Fruit fly (Drosophila melanogaster) whole organism, embryonic: ENCODE data around the gene CG43338.

Experiments used
- Asciz ChIP-seq: fragments of 200-800 bp; sonication (Bioruptor generic); optimal IDR thresholded peaks from 2 replicates; lab custom pipeline; 2017; ENCODE audit warnings: missing biosample characterization, mild to moderate bottlenecking, missing genetic modification characterization, missing genetic modification reagents
- Atf6 ChIP-seq: fragments of 200-800 bp; sonication (Bioruptor generic); IDR thresholded peaks from 2 replicates; pipeline ENCODE4 v1.3.6; 2022; ENCODE audit warnings: missing biosample characterization, missing genetic modification characterization
- B-H1 ChIP-seq: fragments of 200-800 bp; sonication (Bioruptor generic); IDR thresholded peaks from 3 replicates; pipeline ENCODE4 v1.3.6; 2022; ENCODE audit warnings: missing biosample characterization, missing genetic modification characterization
- CG10147 ChIP-seq: fragments of 200-800 bp; sonication (Bioruptor generic); optimal IDR thresholded peaks from 2 replicates; lab custom pipeline; 2019; ENCODE audit warnings: missing biosample characterization, mild to moderate bottlenecking, missing genetic modification characterization, moderate library complexity
- CG11696 ChIP-seq: fragments of 200-800 bp; sonication (Bioruptor generic); IDR thresholded peaks from 2 replicates; pipeline ENCODE4 v1.3.6; 2022; ENCODE audit warnings: missing biosample characterization, missing genetic modification characterization
- CG12104 ChIP-seq: fragments of 200-800 bp; sonication (Bioruptor generic); optimal IDR thresholded peaks from 3 replicates; lab custom pipeline; 2016; ENCODE audit warnings: missing biosample characterization, missing genetic modification characterization
- CG1233 ChIP-seq: fragments of 200-800 bp; sonication (Bioruptor generic); optimal IDR thresholded peaks from 4 replicates; lab custom pipeline; 2018; ENCODE audit warnings: missing biosample characterization, mild to moderate bottlenecking, missing genetic modification characterization
- CG15696 ChIP-seq: fragments of 200-800 bp; sonication (Bioruptor generic); optimal IDR thresholded peaks from 2 replicates; lab custom pipeline; 2019; ENCODE audit warnings: missing biosample characterization, mild to moderate bottlenecking, missing genetic modification characterization, moderate library complexity
- CG2120 ChIP-seq: fragments of 200-800 bp; sonication (Bioruptor generic); optimal IDR thresholded peaks from 3 replicates; lab custom pipeline; 2016; ENCODE audit warnings: missing biosample characterization, missing genetic modification characterization
- CG2129 ChIP-seq: fragments of 200-800 bp; sonication (Bioruptor generic); IDR thresholded peaks from 2 replicates; pipeline ENCODE4 v1.3.6; 2022; ENCODE audit warnings: missing biosample characterization, missing genetic modification characterization; ENCODE audit not compliant: partially characterized antibody
- CG2678 ChIP-seq: fragments of 200-800 bp; sonication (Bioruptor generic); optimal IDR thresholded peaks from 3 replicates; lab custom pipeline; 2019; ENCODE audit warnings: missing biosample characterization, mild to moderate bottlenecking, missing genetic modification characterization, moderate library complexity
- CG31224 ChIP-seq: fragments of 200-800 bp; sonication (Bioruptor generic); IDR thresholded peaks from 2 replicates; pipeline ENCODE4 v1.3.6; 2022; ENCODE audit warnings: missing biosample characterization, missing genetic modification characterization
- CG33557 ChIP-seq: fragments of 200-800 bp; sonication (Bioruptor generic); optimal IDR thresholded peaks from 2 replicates; lab custom pipeline; 2019; ENCODE audit warnings: missing biosample characterization, mild to moderate bottlenecking, missing genetic modification characterization, moderate library complexity
- CG4707 ChIP-seq: fragments of 200-800 bp; sonication (Bioruptor generic); optimal IDR thresholded peaks from 2 replicates; lab custom pipeline; 2018; ENCODE audit warnings: missing biosample characterization, mild to moderate bottlenecking, missing genetic modification characterization, moderate library complexity
- CG4730 ChIP-seq: fragments of 200-800 bp; sonication (Bioruptor generic); IDR thresholded peaks from 2 replicates; pipeline ENCODE4 v1.3.6; 2022; ENCODE audit warnings: missing biosample characterization, missing genetic modification characterization
- CG8290 ChIP-seq, 3 experiments: fragments of 200-800 bp; sonication (Bioruptor generic); optimal IDR thresholded peaks; 2 replicates each; lab custom pipeline; 2016 to 2019; ENCODE audit warnings: missing biosample characterization in 3 of 3, missing genetic modification characterization in 3 of 3, mild to moderate bottlenecking in 2 of 3, moderate library complexity in 1 of 3
- CG8359 ChIP-seq: fragments of 200-800 bp; sonication (Bioruptor generic); optimal IDR thresholded peaks from 2 replicates; lab custom pipeline; 2017; ENCODE audit warnings: missing biosample characterization, mild to moderate bottlenecking, missing genetic modification characterization, borderline replicate concordance
- CG8944 ChIP-seq: fragments of 200-800 bp; sonication (Bioruptor generic); optimal IDR thresholded peaks from 3 replicates; lab custom pipeline; 2016; ENCODE audit warnings: missing biosample characterization, missing genetic modification characterization
- Deaf1 ChIP-seq: fragments of 200-800 bp; optimal IDR thresholded peaks from 3 replicates; lab custom pipeline; 2019; ENCODE audit warnings: missing biosample characterization, mild to moderate bottlenecking, missing genetic modification characterization, moderate library complexity
- Dip3 ChIP-seq: fragments of 200-800 bp; sonication (Bioruptor generic); optimal IDR thresholded peaks from 3 replicates; lab custom pipeline; 2016; ENCODE audit warnings: missing biosample characterization, missing genetic modification characterization
- Dp ChIP-seq: fragments of 200-800 bp; sonication (Bioruptor generic); optimal IDR thresholded peaks from 2 replicates; lab custom pipeline; 2018; ENCODE audit warnings: missing biosample characterization, mild to moderate bottlenecking, missing genetic modification characterization, moderate library complexity
- Dref ChIP-seq: fragments of 200-800 bp; sonication (Bioruptor generic); IDR thresholded peaks from 2 replicates; pipeline ENCODE4 v1.3.6; 2022; ENCODE audit warnings: missing biosample characterization, missing genetic modification characterization
- Elba2 ChIP-seq: fragments of 200-800 bp; sonication (Bioruptor generic); optimal IDR thresholded peaks from 3 replicates; lab custom pipeline; 2016; ENCODE audit warnings: missing biosample characterization, missing genetic modification characterization
- NC2α ChIP-seq: fragments of 200-800 bp; sonication (Bioruptor generic); optimal IDR thresholded peaks from 2 replicates; lab custom pipeline; 2016; ENCODE audit warnings: missing biosample characterization, missing genetic modification characterization
- Pdp1 ChIP-seq, 2 experiments: fragments of 200-800 bp; sonication (Bioruptor generic); optimal IDR thresholded peaks; 3 replicates each; lab custom pipeline; 2016; ENCODE audit warnings: missing biosample characterization in 2 of 2, missing genetic modification characterization in 2 of 2, mild to moderate bottlenecking in 1 of 2, moderate library complexity in 1 of 2
- Rfx ChIP-seq: fragments of 200-800 bp; sonication (Bioruptor generic); IDR thresholded peaks from 2 replicates; pipeline ENCODE4 v1.3.6; 2022; ENCODE audit warnings: missing biosample characterization, missing genetic modification characterization
- ato ChIP-seq: fragments of 200-800 bp; sonication (Bioruptor generic); IDR thresholded peaks from 2 replicates; pipeline ENCODE4 v1.3.6; 2022; ENCODE audit warnings: missing biosample characterization, missing genetic modification characterization; ENCODE audit not compliant: partially characterized antibody
- br ChIP-seq: fragments of >200 bp; optimal IDR thresholded peaks from 2 replicates; lab custom pipeline; 2017
- chinmo ChIP-seq: fragments of 200-800 bp; sonication (Bioruptor generic); IDR thresholded peaks from 4 replicates; pipeline ENCODE4 v1.3.6; 2022; ENCODE audit warnings: missing biosample characterization, missing genetic modification characterization; ENCODE audit not compliant: partially characterized antibody
- crc ChIP-seq: fragments of 200-800 bp; sonication (Bioruptor generic); optimal IDR thresholded peaks from 2 replicates; lab custom pipeline; 2016; ENCODE audit warnings: missing biosample characterization, missing genetic modification characterization
- da ChIP-seq: fragments of 200-800 bp; sonication (Bioruptor generic); optimal IDR thresholded peaks from 2 replicates; lab custom pipeline; 2016; ENCODE audit warnings: missing biosample characterization, missing genetic modification characterization
- dm ChIP-seq: fragments of 200-800 bp; sonication (Bioruptor generic); optimal IDR thresholded peaks from 3 replicates; lab custom pipeline; 2016; ENCODE audit warnings: missing biosample characterization, missing genetic modification characterization
- dmrt99B ChIP-seq: fragments of 200-800 bp; sonication (Bioruptor generic); optimal IDR thresholded peaks from 2 replicates; lab custom pipeline; 2018; ENCODE audit warnings: missing biosample characterization, mild to moderate bottlenecking, missing genetic modification characterization, moderate library complexity
- esg ChIP-seq: fragments of 200-800 bp; sonication (Bioruptor generic); conservative IDR thresholded peaks from 2 replicates; pipeline ENCODE4 v1.3.6; 2022; ENCODE audit warnings: missing biosample characterization, missing genetic modification characterization
- fd102C ChIP-seq: fragments of 200-800 bp; sonication (Bioruptor generic); optimal IDR thresholded peaks from 2 replicates; lab custom pipeline; 2018; ENCODE audit warnings: missing biosample characterization, mild to moderate bottlenecking, missing genetic modification characterization, moderate library complexity
- gt ChIP-seq: fragments of 200-800 bp; sonication (Bioruptor generic); IDR thresholded peaks from 2 replicates; pipeline ENCODE4 v1.3.6; 2022; ENCODE audit warnings: missing biosample characterization, missing genetic modification characterization
- jigr1 ChIP-seq: fragments of 200-800 bp; sonication (Bioruptor generic); IDR thresholded peaks from 3 replicates; pipeline ENCODE4 v1.3.6; 2022; ENCODE audit warnings: missing biosample characterization, missing genetic modification characterization
- kni ChIP-seq: fragments of 200-800 bp; sonication (Bioruptor generic); optimal IDR thresholded peaks from 3 replicates; lab custom pipeline; 2017; ENCODE audit warnings: mild to moderate bottlenecking, missing biosample characterization, missing genetic modification reagents, missing genetic modification characterization
- lbe ChIP-seq: fragments of 200-800 bp; sonication (Bioruptor generic); optimal IDR thresholded peaks from 2 replicates; lab custom pipeline; 2016; ENCODE audit warnings: missing biosample characterization, mild to moderate bottlenecking, missing genetic modification characterization
- lilli ChIP-seq: fragments of 200-800 bp; sonication (Bioruptor generic); optimal IDR thresholded peaks from 3 replicates; lab custom pipeline; 2016; ENCODE audit warnings: missing biosample characterization, missing genetic modification characterization
- nau ChIP-seq: fragments of 200-800 bp; sonication (Bioruptor generic); optimal IDR thresholded peaks from 3 replicates; lab custom pipeline; 2017; ENCODE audit warnings: missing biosample characterization, mild to moderate bottlenecking, missing genetic modification characterization, missing genetic modification reagents
- rib ChIP-seq: fragments of 200-800 bp; sonication (Bioruptor generic); IDR thresholded peaks from 2 replicates; pipeline ENCODE4 v1.3.6; 2022; ENCODE audit warnings: missing biosample characterization, missing genetic modification characterization
- schlank ChIP-seq: fragments of 200-800 bp; sonication (Bioruptor generic); optimal IDR thresholded peaks from 2 replicates; lab custom pipeline; 2018; ENCODE audit warnings: missing biosample characterization, mild to moderate bottlenecking, missing genetic modification characterization
- sd ChIP-seq: fragments of 200-800 bp; sonication (Bioruptor generic); optimal IDR thresholded peaks from 3 replicates; lab custom pipeline; 2018; ENCODE audit warnings: missing biosample characterization, mild to moderate bottlenecking, missing genetic modification characterization, moderate library complexity
- stc ChIP-seq: fragments of 200-800 bp; sonication (Bioruptor generic); IDR thresholded peaks from 2 replicates; pipeline ENCODE4 v1.3.6; 2022; ENCODE audit warnings: missing biosample characterization, missing genetic modification characterization
- stwl ChIP-seq: fragments of 200-800 bp; sonication (Bioruptor generic); optimal IDR thresholded peaks from 3 replicates; lab custom pipeline; 2018; ENCODE audit warnings: missing biosample characterization, mild to moderate bottlenecking, missing genetic modification characterization, moderate library complexity
- tx ChIP-seq: fragments of 200-800 bp; sonication (Bioruptor generic); optimal IDR thresholded peaks from 2 replicates; lab custom pipeline; 2016; ENCODE audit warnings: missing biosample characterization, missing genetic modification characterization
- zf30C ChIP-seq: fragments of 200-800 bp; sonication (Bioruptor generic); optimal IDR thresholded peaks from 3 replicates; lab custom pipeline; 2018; ENCODE audit warnings: missing biosample characterization, mild to moderate bottlenecking, missing genetic modification characterization

CG43338 gene

DNA sequence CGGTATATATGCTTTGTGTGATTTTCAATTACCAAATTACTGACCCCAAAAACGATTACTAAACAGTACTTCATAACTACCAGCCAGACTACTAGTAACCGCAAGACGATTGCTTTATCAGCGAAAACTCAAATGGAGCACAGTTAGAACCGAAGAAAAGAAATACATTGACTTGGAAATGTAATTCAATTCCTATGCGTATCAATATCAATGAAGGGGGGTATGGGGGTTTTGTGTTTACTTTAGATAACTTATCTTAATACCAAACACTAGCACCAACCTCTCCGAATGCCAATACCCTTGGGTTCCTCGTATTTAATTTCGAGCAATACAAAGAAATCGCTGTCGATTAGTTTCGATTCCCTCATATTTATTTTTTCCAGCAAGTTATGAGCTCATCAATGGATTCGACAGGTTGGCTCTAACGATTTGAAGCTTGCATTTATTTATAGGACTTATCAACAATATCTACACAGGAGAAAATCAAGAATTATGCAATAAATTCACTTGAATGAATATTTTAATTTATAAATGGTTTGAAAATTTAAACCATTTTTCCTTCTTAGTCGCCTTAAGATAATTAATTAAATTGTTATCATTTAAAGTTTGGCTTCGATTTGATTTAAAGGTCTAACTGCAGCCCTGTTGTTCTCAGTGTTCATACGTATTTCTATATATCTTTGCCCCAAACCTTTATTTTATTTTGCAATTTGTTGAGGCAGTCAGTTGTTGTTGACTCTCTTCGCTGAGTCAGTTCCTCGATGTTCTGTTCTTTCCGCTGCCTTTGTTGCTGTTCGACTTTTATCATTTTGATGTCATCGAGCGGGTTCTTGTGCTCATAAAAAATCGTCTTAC is 49.5 kb downstream of the CG43338 start (continued):
- TF ChIP-seq dm (GFP tag; lab: Kevin White, UChicago) = peak; percentile 3
- no peak for TF ChIP-seq CG4707 (GFP tag; lab: Kevin White, UChicago)
- TF ChIP-seq CG4730 = peak; percentile 53; the same call in 1 of the 2 replicates
- TF ChIP-seq Rfx (GFP tag; lab: Robert Waterston, UW) = peak; percentile 87
- TF ChIP-seq jigr1 (GFP tag; lab: Robert Waterston, UW) = no peak
- TF ChIP-seq CG8359 (GFP tag; lab: Kevin White, UChicago) = peak; percentile 60
- TF ChIP-seq CG1233 = peak; percentile 76
- peak; percentile 92 for TF ChIP-seq sd (tag; lab: Kevin White, UChicago)
- TF ChIP-seq crc (GFP tag; lab: Kevin White, UChicago) = peak; percentile 27
- TF ChIP-seq br (lab: Kevin White, UChicago) = no peak
- TF ChIP-seq gt (GFP tag; lab: Robert Waterston, UW) = no peak
- TF ChIP-seq nau (GFP tag; lab: Kevin White, UChicago) = peak; percentile 58
- TF ChIP-seq rib (GFP tag; lab: Robert Waterston, UW) = peak; percentile 54; the same call in 1 of the 2 replicates
- TF ChIP-seq Dip3 (GFP tag; lab: Kevin White, UChicago) = peak; percentile 48
- TF ChIP-seq CG2129 = no peak
- TF ChIP-seq CG33557 (GFP tag; lab: Kevin White, UChicago) = peak; percentile 49
- TF ChIP-seq da (GFP tag; lab: Kevin White, UChicago) = no peak
- TF ChIP-seq lilli = peak; percentile 78
- TF ChIP-seq tx (GFP tag; lab: Kevin White, UChicago) = peak; percentile 7
- TF ChIP-seq stwl (tag; lab: Kevin White, UChicago) = no peak
- no peak for TF ChIP-seq NC2α (GFP tag; lab: Kevin White, UChicago)
- peak; percentile 71 for TF ChIP-seq CG10147 (GFP tag; lab: Kevin White, UChicago)
- TF ChIP-seq ato (GFP tag; lab: Robert Waterston, UW) = no peak
- peak; percentile 86 for TF ChIP-seq dmrt99B (tag; lab: Kevin White, UChicago)
- peak; percentile 94 for TF ChIP-seq Atf6 (GFP tag; lab: Robert Waterston, UW)
- TF ChIP-seq Deaf1 (tag; lab: Kevin White, UChicago) = peak; percentile 46
- TF ChIP-seq Dref (GFP tag; lab: Robert Waterston, UW) = no peak
- TF ChIP-seq esg (GFP tag; lab: Robert Waterston, UW) = peak; percentile 66
- no peak for TF ChIP-seq kni (GFP tag; lab: Kevin White, UChicago)
- peak; percentile 63 for TF ChIP-seq CG15696
- no peak for TF ChIP-seq fd102C (GFP tag; lab: Kevin White, UChicago)
- peak; percentile 48; the same call in 1 of the 2 replicates for TF ChIP-seq stc
- TF ChIP-seq lbe (GFP tag; lab: Kevin White, UChicago) = peak; percentile 80
- peak; percentile 75 for TF ChIP-seq CG31224 (GFP tag; lab: Robert Waterston, UW)
- no peak for TF ChIP-seq Elba2 (GFP tag; lab: Kevin White, UChicago)
- TF ChIP-seq CG2120 = peak; percentile 89
- peak; percentile 69 for TF ChIP-seq B-H1 (GFP tag; lab: Robert Waterston, UW)
- no peak for TF ChIP-seq Dp (GFP tag; lab: Kevin White, UChicago)
- TF ChIP-seq zf30C (GFP tag; lab: Kevin White, UChicago) = peak; percentile 74
- TF ChIP-seq Asciz (GFP tag; lab: Kevin White, UChicago) = peak; percentile 66
- peak; percentile 46 for TF ChIP-seq schlank (tag; lab: Kevin White, UChicago)
- no peak for TF ChIP-seq CG8290 (GFP tag; optimal IDR thresholded peaks at IDR 0.05; lab: Kevin White, UChicago)
- TF ChIP-seq CG8290 (tag; optimal IDR thresholded peaks at IDR 0.05; lab: Kevin White, UChicago) = peak in 1 of 2 experiments; percentile 31
- TF ChIP-seq CG2678 (tag; lab: Kevin White, UChicago) = peak; percentile 93
- TF ChIP-seq CG8944 = peak; percentile 3
- TF ChIP-seq Pdp1 (GFP tag; optimal IDR thresholded peaks at IDR 0.05; lab: Kevin White, UChicago) = peak; percentile 6 to 69
- peak; percentile 47; the same call in 1 of the 2 replicates for TF ChIP-seq CG11696 (GFP tag; lab: Robert Waterston, UW)
- peak; percentile 67 for TF ChIP-seq CG12104
- TF ChIP-seq chinmo (GFP tag; lab: Robert Waterston, UW) = 0 out of 4 replicates have a peak, but pooled peaks have one; percentile 52
